Fruit fly (Drosophila melanogaster): Measurements from ENCODE around the gene CG13311.
A peak's percentile ranks its signal among the peaks of the same experiment; 100 is the strongest.

DNA sequence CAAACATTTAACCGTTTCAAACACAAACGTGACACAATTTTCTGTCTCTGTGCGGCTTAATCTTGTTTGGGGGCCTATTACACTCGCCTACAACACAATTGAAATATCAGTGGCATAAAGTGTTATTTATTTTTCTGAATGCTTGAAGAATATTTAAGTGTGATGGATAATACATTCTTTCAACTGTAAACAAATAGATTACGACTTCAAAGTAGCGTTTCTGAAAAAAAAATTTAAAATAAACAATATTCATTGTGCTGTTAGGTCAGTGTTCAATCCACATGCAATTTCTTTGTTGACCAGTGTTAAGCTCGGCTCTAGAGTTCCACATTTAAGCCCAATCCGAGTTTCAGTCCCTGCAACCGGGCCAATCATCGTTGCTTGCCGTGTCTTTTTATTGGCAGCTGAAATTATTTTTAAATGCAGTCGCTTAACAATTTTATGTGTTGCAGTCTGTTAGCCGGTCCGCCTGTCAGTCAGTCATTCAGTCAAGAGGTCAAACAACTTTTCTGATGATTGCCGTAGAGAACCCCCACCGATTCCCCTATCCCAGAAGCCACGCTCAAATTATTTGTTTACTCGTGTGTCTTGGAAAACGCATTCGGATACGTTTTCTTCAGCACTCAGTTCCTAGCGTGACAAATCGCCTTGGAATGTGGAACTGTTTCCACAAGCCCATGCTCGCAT lies 28.8 kb downstream of the CG13311 start:
- TF ChIP-seq CG9139 (GFP tag; optimal IDR thresholded peaks at IDR 0.05), result peak; percentile 1
- TF ChIP-seq CG7368 (GFP tag; optimal IDR thresholded peaks at IDR 0.05), result peak; percentile 7
- peak; percentile 13 for TF ChIP-seq CG8319 (GFP tag; optimal IDR thresholded peaks at IDR 0.05)
- peak; percentile 78 for TF ChIP-seq OdsH (GFP tag; optimal IDR thresholded peaks at IDR 0.05)
- peak; percentile 74 for TF ChIP-seq CG6163 (GFP tag; IDR thresholded peaks at IDR 0.05)
- TF ChIP-seq Hr39 (GFP tag; optimal IDR thresholded peaks at IDR 0.05), result peak; percentile 39
- no peak for TF ChIP-seq Hr38 (GFP tag; optimal IDR thresholded peaks at IDR 0.05)
- peak; percentile 70 for TF ChIP-seq CG8632 (GFP tag; optimal IDR thresholded peaks at IDR 0.05)
- peak; percentile 46 for TF ChIP-seq CG4318 (GFP tag; optimal IDR thresholded peaks at IDR 0.05)
- no peak for TF ChIP-seq CG6854 (GFP tag; optimal IDR thresholded peaks at IDR 0.05)
